Worm (Caenorhabditis elegans): Measurements from ENCODE around the gene pmk-2.
"Not testable (repeated sequence)": the region's sequence is repeated elsewhere in the genome, so short reads cannot be mapped to it uniquely, and the experiment has no call there.

DNA sequence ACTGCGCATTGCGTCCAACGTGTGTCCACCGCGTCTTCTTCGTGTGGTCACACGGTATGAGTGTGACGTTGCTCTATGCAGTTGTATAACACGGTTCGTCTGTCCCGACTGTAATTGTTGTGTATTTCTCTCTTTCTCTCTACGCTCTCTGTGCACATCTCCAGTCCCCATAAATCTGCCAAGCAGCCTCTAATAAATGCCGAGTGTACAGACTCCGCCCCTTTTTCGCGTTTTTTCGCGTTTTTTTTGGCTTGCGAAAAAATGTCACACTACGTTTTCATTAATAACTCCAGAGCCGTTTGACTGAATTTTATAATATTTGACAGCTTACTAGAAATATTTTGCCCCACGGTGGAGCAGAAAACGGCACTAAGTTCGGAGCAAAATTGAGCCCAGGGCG, 21.0 kb upstream of the pmk-2 start, which contains the start of gene erp-44.3:
- TF ChIP-seq egl-27 (tag; optimal IDR thresholded peaks at IDR 0.05); pha-4 (GFP tag; IDR thresholded peaks at IDR 0.05); pha-4 (tag; optimal IDR thresholded peaks at IDR 0.05); nhr-77 (tag; optimal IDR thresholded peaks at IDR 0.05); ceh-28 (tag; optimal IDR thresholded peaks at IDR 0.05); ztf-11 (tag; optimal IDR thresholded peaks at IDR 0.05); vab-7 (GFP tag; IDR thresholded peaks at IDR 0.05); lin-1 (GFP tag; IDR thresholded peaks at IDR 0.05); lsy-2 (tag; optimal IDR thresholded peaks at IDR 0.05): not testable (repeated sequence)

Data from whole organism, L4 larva.